Fruit fly (Drosophila melanogaster) whole organism: ENCODE results near the gene capt.

ENCODE experiments used
- CG8478 ChIP-seq: fragments of >200 bp; optimal IDR thresholded peaks from 2 replicates; lab custom pipeline; 2018; ENCODE audit warnings: inconsistent platforms
- Dll ChIP-seq: fragments of >200 bp; optimal IDR thresholded peaks from 2 replicates; lab custom pipeline; 2017
- EcR ChIP-seq, 2 experiments: fragments of >200 bp; optimal IDR thresholded peaks; 2 replicates each; lab custom pipeline; 2017; ENCODE audit warnings: missing biosample characterization in 2 of 2, missing genetic modification characterization in 2 of 2, missing genetic modification reagents in 2 of 2
- pan ChIP-seq: fragments of >200 bp; optimal IDR thresholded peaks from 2 replicates; lab custom pipeline; 2017
- psq ChIP-seq: fragments of >200 bp; optimal IDR thresholded peaks from 2 replicates; lab custom pipeline; 2017
- usp ChIP-seq: fragments of >200 bp; optimal IDR thresholded peaks from 2 replicates; lab custom pipeline; 2017; ENCODE audit warnings: missing biosample characterization, missing genetic modification characterization, mixed read lengths

DNA sequence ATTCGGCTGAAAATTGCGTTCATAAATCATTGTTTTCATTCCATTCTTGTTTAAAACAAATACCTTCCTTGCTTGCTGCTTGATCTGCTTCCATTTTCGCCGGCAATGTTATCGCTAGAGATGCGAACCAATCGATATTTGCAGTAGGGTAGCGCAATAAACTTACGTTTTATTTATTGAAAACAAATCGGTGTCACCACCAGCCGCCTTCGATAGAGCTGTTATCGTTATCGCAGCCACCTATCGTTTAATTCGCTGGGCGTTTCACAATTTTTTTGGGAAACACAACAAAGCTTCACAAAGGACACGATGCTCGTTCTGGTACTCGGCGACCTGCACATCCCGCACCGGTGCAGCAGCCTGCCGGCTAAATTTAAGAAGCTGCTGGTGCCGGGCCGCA lies 7.5 kb downstream of the capt start, which contains the start of the genes Tfb4 and Vps29:
- TF ChIP-seq usp (GFP tag; lab: Kevin White, UChicago), result no peak
- TF ChIP-seq EcR (GFP tag; optimal IDR thresholded peaks at IDR 0.05; lab: Kevin White, UChicago), result no peak
- no peak for TF ChIP-seq Dll
- TF ChIP-seq pan, result no peak
- no peak for TF ChIP-seq psq (lab: Kevin White, UChicago)
- no peak for TF ChIP-seq CG8478 (lab: Kevin White, UChicago)
